Worm (Caenorhabditis elegans) whole organism, L4 larva: Measurements from ENCODE around the gene Y54G2A.72.
A peak's percentile ranks its signal among the peaks of the same experiment; 100 is the strongest.
"Not testable (repeated sequence)": the region's sequence is repeated elsewhere in the genome, so short reads cannot be mapped to it uniquely, and the experiment has no call there.

Experiments
- F10B5.3 ChIP-seq: sonication (generic microtip); optimal IDR thresholded peaks from 2 replicates; lab custom pipeline; 2016; ENCODE audit warnings: mild to moderate bottlenecking, missing genetic modification characterization, missing compliant biosample characterization
- T20F7.1 ChIP-seq: fragments of 200-800 bp; sonication (Bioruptor generic); optimal IDR thresholded peaks from 2 replicates; lab custom pipeline; 2018; ENCODE audit warnings: mild to moderate bottlenecking, missing genetic modification characterization, missing compliant biosample characterization
- Y105C5A.15 ChIP-seq: fragments of 200-800 bp; sonication (Bioruptor generic); IDR thresholded peaks from 2 replicates; pipeline ENCODE4 v1.3.6; 2022; ENCODE audit warnings: missing genetic modification characterization, missing compliant biosample characterization
- ceh-32 ChIP-seq: sonication (generic microtip); optimal IDR thresholded peaks from 2 replicates; lab custom pipeline; 2016; ENCODE audit warnings: mild to moderate bottlenecking, missing genetic modification characterization, missing compliant biosample characterization; ENCODE audit not compliant: poor library complexity
- ceh-62 ChIP-seq: sonication (generic microtip); optimal IDR thresholded peaks from 2 replicates; lab custom pipeline; 2017; ENCODE audit warnings: missing biosample characterization, missing genetic modification characterization
- ctbp-1 ChIP-seq: fragments of 200-800 bp; sonication (Bioruptor generic); IDR thresholded peaks from 2 replicates; pipeline ENCODE4 v1.3.6; 2022; ENCODE audit warnings: missing genetic modification reagents, missing genetic modification characterization, missing compliant biosample characterization
- daf-12 ChIP-seq: fragments of 150-350 bp; optimal IDR thresholded peaks from 2 replicates; lab custom pipeline; 2014; ENCODE audit warnings: missing biosample characterization, missing genetic modification reagents, missing genetic modification characterization
- daf-16 ChIP-seq, 3 experiments: sonication (generic microtip); optimal IDR thresholded peaks; 2 replicates each; lab custom pipeline; 2016 to 2017; ENCODE audit warnings: missing genetic modification characterization in 3 of 3, missing genetic modification reagents in 3 of 3, mild to moderate bottlenecking in 2 of 3, missing compliant biosample characterization in 2 of 3, missing biosample characterization in 1 of 3, moderate library complexity in 1 of 3
- daf-19 ChIP-seq: fragments of 200-800 bp; sonication (Bioruptor generic); conservative IDR thresholded peaks from 2 replicates; pipeline ENCODE4 v1.3.6; 2022; ENCODE audit warnings: missing genetic modification characterization, missing compliant biosample characterization
- dmd-6 ChIP-seq: fragments of 200-800 bp; sonication (Bioruptor generic); IDR thresholded peaks from 2 replicates; pipeline ENCODE4 v1.3.6; 2022; ENCODE audit warnings: missing genetic modification reagents, missing genetic modification characterization, missing compliant biosample characterization
- hif-1 ChIP-seq, 2 experiments: sonication (generic microtip); optimal IDR thresholded peaks; 2 replicates each; lab custom pipeline; 2016 to 2017; ENCODE audit warnings: missing compliant biosample characterization in 2 of 2, missing genetic modification characterization in 2 of 2, missing genetic modification reagents in 2 of 2, missing genotype in 2 of 2, mild to moderate bottlenecking in 1 of 2
- hmg-1.1 ChIP-seq: fragments of 200-800 bp; sonication (Bioruptor generic); IDR thresholded peaks from 2 replicates; pipeline ENCODE4 v1.3.6; 2022; ENCODE audit warnings: missing genetic modification reagents, missing genetic modification characterization, missing compliant biosample characterization
- lin-13 ChIP-seq: fragments of 150-350 bp; optimal IDR thresholded peaks from 2 replicates; lab custom pipeline; 2014; ENCODE audit warnings: missing biosample characterization, missing genetic modification reagents, missing genetic modification characterization
- lin-38 ChIP-seq: fragments of 200-800 bp; sonication (Bioruptor generic); IDR thresholded peaks from 2 replicates; pipeline ENCODE4 v1.3.6; 2022; ENCODE audit warnings: missing genetic modification reagents, missing genetic modification characterization, missing compliant biosample characterization
- madf-5 ChIP-seq, 2 experiments: fragments of 200-800 bp; sonication (Bioruptor generic); IDR thresholded peaks; 2 replicates each; pipeline ENCODE4 v1.3.6; 2022; ENCODE audit warnings: missing compliant biosample characterization in 2 of 2, missing genetic modification characterization in 2 of 2
- mdt-29 ChIP-seq: fragments of 200-800 bp; sonication (Bioruptor generic); IDR thresholded peaks from 2 replicates; pipeline ENCODE4 v1.3.6; 2022; ENCODE audit warnings: missing genetic modification reagents, missing genetic modification characterization, missing compliant biosample characterization
- mep-1 ChIP-seq: fragments of 150-350 bp; sonication (generic microtip); optimal IDR thresholded peaks from 3 replicates; lab custom pipeline; 2014; ENCODE audit warnings: missing biosample characterization, missing genetic modification characterization
- mxl-3 ChIP-seq: fragments of 200-800 bp; sonication (Bioruptor generic); optimal IDR thresholded peaks from 2 replicates; lab custom pipeline; 2018; ENCODE audit warnings: mild to moderate bottlenecking, missing genetic modification characterization, missing compliant biosample characterization
- nhr-11 ChIP-seq: fragments of 150-350 bp; optimal IDR thresholded peaks from 2 replicates; lab custom pipeline; 2014; ENCODE audit warnings: missing biosample characterization, missing genetic modification characterization
- nhr-28 ChIP-seq: fragments of 150-350 bp; optimal IDR thresholded peaks from 2 replicates; lab custom pipeline; 2014; ENCODE audit warnings: missing biosample characterization, missing genetic modification characterization
- nhr-41 ChIP-seq: fragments of 200-800 bp; sonication (Bioruptor generic); IDR thresholded peaks from 2 replicates; pipeline ENCODE4 v1.3.6; 2022; ENCODE audit warnings: missing genetic modification reagents, missing genetic modification characterization, missing compliant biosample characterization
- nhr-42 ChIP-seq: fragments of 200-800 bp; sonication (Bioruptor generic); IDR thresholded peaks from 2 replicates; pipeline ENCODE4 v1.3.6; 2022; ENCODE audit warnings: missing genetic modification characterization, missing compliant biosample characterization
- nhr-6 ChIP-seq: fragments of 150-350 bp; optimal IDR thresholded peaks from 2 replicates; lab custom pipeline; 2014; ENCODE audit warnings: missing biosample characterization, missing genetic modification characterization
- pha-4 ChIP-seq, 2 experiments: fragments of 150-350 bp in 1 of 2; fragments of 200-800 bp in 1 of 2; sonication (Bioruptor generic) in 1 of 2; IDR thresholded peaks in 1 of 2; optimal IDR thresholded peaks in 1 of 2; 2 replicates each; pipeline versions ENCODE4 v1.3.6 to Lab custom; 2014 to 2022; ENCODE audit warnings: missing genetic modification characterization in 2 of 2, missing genetic modification reagents in 2 of 2, missing biosample characterization in 1 of 2, missing compliant biosample characterization in 1 of 2
- pqm-1 ChIP-seq: sonication (generic microtip); optimal IDR thresholded peaks from 2 replicates; lab custom pipeline; 2017; ENCODE audit warnings: missing biosample characterization, missing genetic modification characterization
- snpc-1.2 ChIP-seq: fragments of 200-800 bp; sonication (Bioruptor generic); IDR thresholded peaks from 2 replicates; pipeline ENCODE4 v1.3.6; 2022; ENCODE audit warnings: missing genetic modification reagents, missing genetic modification characterization, missing compliant biosample characterization
- snpc-4 ChIP-seq: fragments of 150-350 bp; optimal IDR thresholded peaks from 2 replicates; lab custom pipeline; 2014; ENCODE audit warnings: missing biosample characterization, missing genetic modification characterization
- spr-3 ChIP-seq: fragments of 200-800 bp; sonication (Bioruptor generic); optimal IDR thresholded peaks from 2 replicates; lab custom pipeline; 2018; ENCODE audit warnings: mild to moderate bottlenecking, missing genetic modification characterization, missing compliant biosample characterization
- unc-39 ChIP-seq: sonication (generic microtip); optimal IDR thresholded peaks from 2 replicates; lab custom pipeline; 2017; ENCODE audit warnings: missing biosample characterization, missing genetic modification characterization
- unc-62 ChIP-seq, 3 experiments: fragments of 150-350 bp in 1 of 3; sonication (generic microtip); optimal IDR thresholded peaks in 2 of 3; peaks in 1 of 3; 1 replicate in 1 of 3; 2 replicates in 2 of 3; lab custom pipeline; 2014 to 2017; ENCODE audit warnings: missing biosample characterization in 3 of 3, missing genetic modification characterization in 3 of 3, missing genetic modification reagents in 3 of 3, missing genotype in 1 of 3
- zfp-3 ChIP-seq: fragments of 200-800 bp; sonication (Bioruptor generic); conservative IDR thresholded peaks from 2 replicates; pipeline ENCODE4 v1.3.6; 2022; ENCODE audit warnings: missing genetic modification reagents, missing genetic modification characterization, missing compliant biosample characterization
- zip-2 ChIP-seq: fragments of 150-350 bp; optimal IDR thresholded peaks from 2 replicates; lab custom pipeline; 2014; ENCODE audit warnings: missing biosample characterization, missing genetic modification characterization
- ztf-11 ChIP-seq: fragments of 150-350 bp; optimal IDR thresholded peaks from 2 replicates; lab custom pipeline; 2014; ENCODE audit warnings: missing biosample characterization, missing genetic modification characterization

The Y54G2A.72 gene

DNA sequence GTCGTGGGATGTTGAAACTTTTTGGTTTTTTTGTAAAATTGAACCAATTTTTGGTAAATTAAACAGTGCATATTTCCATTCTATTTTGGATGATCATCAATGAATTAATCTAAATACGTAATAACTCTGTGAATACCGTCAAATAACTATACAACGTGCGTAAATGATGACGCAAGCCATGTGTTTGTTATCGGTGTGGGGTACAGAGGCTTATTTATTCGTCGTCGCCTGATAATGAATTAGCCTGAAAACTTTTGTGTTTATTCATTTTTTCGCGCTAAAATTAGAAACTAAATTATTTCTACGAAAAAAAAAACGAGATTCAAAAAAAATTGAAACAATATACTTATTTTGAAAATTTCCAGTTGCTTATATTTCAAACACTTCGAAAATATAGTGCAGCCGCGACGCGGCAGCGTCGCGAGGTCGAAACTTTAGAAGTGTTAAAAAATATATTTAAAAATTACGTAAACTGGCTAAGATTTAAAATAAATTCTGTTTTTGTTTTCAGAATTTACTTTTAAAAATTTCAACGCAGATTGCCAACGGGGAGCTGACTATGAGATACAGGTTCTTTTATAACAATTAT, 29.0 kb upstream of the Y54G2A.72 start:
- TF ChIP-seq spr-3 (GFP tag; lab: Kevin White, UChicago) (no peak), mep-1 (tag; lab: Kevin White, UChicago) (no peak), pqm-1 (peak; percentile 10), mdt-29 (GFP tag; lab: Robert Waterston, UW) (no peak), Y105C5A.15 (GFP tag; lab: Robert Waterston, UW) (no peak), T20F7.1 (GFP tag; lab: Kevin White, UChicago) (no peak), snpc-4 (no peak), unc-39 (tag; lab: Kevin White, UChicago) (no peak), nhr-28 (peak; percentile 23), nhr-6 (tag; lab: Kevin White, UChicago) (no peak), daf-12 (tag; lab: Kevin White, UChicago) (no peak), daf-16 (GFP tag; optimal IDR thresholded peaks at IDR 0.05; lab: Kevin White, UChicago) (no peak), daf-16 (tag; optimal IDR thresholded peaks at IDR 0.05; lab: Kevin White, UChicago) (peak; percentile 67), ceh-32 (tag; lab: Kevin White, UChicago) (no peak), dmd-6 (GFP tag; lab: Robert Waterston, UW) (no peak), zip-2 (tag; lab: Kevin White, UChicago) (no peak), mxl-3 (peak; percentile 31), unc-62 (GFP tag; optimal IDR thresholded peaks at IDR 0.05 in 1 of 2; lab: Kevin White, UChicago) (peak in 1 of 2 experiments; percentile 90), unc-62 (tag; optimal IDR thresholded peaks at IDR 0.05; lab: Kevin White, UChicago) (no peak), nhr-42 (GFP tag; lab: Robert Waterston, UW) (no peak)

DNA sequence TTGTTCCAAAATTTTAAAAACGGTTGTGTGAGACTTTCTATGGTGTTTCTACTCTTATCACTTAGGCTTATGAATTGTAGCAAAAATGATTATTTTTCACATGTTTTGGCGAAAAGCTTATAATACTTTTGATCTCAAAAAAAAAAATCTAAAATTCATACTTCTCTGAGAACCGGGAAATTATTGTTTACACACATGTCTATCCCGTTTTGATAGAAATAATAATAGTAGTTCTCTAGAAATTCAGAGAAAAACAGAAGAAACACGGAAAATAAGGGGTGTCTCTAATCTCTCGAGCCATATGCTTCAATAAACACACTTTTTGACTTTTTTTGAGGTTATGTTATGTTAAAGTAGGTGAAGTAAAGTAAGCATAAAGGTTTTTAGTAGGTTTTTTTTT, 27.3 kb upstream of the Y54G2A.72 start:
- TF ChIP-seq ceh-62 (tag; lab: Kevin White, UChicago), result no peak
- TF ChIP-seq zfp-3 (GFP tag; lab: Robert Waterston, UW), result no peak
- peak in 1 of 2 experiments; percentile 95 for TF ChIP-seq unc-62 (GFP tag; optimal IDR thresholded peaks at IDR 0.05 in 1 of 2; lab: Kevin White, UChicago)
- no peak for TF ChIP-seq unc-62 (tag; optimal IDR thresholded peaks at IDR 0.05; lab: Kevin White, UChicago)
- TF ChIP-seq, all 104 proteins: peak for 1

DNA sequence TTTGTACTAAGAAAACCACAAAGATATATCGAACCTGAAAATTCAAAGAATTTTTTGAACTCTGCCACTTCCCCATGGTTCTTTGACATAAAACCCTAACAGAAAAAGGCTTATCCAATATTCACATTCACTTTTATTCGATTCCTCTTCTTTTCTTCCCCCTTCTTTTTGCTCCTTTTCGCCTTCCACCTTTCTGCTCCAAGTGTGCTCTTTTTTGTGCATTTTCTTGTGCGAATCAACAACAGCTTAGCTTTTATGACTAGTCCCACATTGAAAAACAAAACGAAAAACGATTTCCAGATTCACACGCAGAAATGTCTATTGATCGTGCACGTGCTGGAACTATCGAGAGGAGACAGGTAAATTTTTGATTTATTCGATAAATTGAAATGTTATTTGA, 26.4 kb upstream of the Y54G2A.72 start, which contains the start of gene Y54G2A.41:
TSS of gene Y54G2A.41 (plus strand) at position 301 of the 400 bp plus-strand sequence.
- TF ChIP-seq daf-19 (GFP tag; lab: Robert Waterston, UW) (no peak), mep-1 (tag; lab: Kevin White, UChicago) (no peak)
- TF ChIP-seq, all 104 proteins: peak for 0

DNA sequence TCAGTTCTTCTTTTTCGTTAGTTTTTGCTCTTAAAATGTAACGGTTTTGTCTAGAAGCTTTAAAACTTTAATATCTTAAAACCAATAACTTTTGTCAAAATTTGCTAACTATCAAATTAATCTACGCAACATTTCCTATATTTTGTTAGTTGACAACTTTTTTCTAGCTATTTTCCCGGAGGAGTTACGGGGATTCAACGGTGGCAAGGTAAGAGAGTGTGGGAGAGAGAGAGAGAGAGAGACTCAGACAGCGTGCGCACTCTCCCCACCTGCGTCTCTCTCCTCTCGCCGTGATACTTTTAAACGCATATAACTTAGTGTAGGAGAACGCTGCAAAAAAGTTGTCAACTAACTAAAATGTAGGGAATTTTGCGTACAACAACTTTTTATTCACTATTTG, 24.4 kb upstream of the Y54G2A.72 start:
- TF ChIP-seq nhr-41 (GFP tag; lab: Robert Waterston, UW) (no peak), nhr-6 (tag; lab: Kevin White, UChicago) (no peak), ztf-11 (tag; lab: Kevin White, UChicago) (no peak), nhr-11 (tag; lab: Kevin White, UChicago) (no peak), lin-13 (GFP tag; lab: Kevin White, UChicago) (no peak), hif-1 (tag; optimal IDR thresholded peaks at IDR 0.05; lab: Kevin White, UChicago) (no peak), hmg-1.1 (no peak), F10B5.3 (no peak), mxl-3 (no peak)

DNA sequence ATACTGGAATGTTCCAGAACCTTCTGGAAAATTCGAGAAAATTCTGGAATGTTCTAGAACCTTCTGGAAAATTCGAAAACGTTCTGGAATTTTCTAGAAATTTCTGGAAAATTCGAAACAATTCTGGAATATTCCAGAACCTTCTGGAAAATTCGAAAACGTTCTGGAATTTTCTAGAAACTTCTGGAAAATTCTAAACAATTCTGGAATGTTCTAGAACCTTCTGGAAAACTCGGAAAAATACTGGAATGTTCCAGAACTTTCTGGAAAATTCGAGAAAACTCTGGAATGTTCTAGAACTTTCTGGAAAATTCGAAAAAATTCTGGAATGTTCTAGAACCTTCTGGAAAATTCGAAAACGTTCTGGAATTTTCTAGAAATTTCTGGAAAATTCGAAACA, 22.5 kb upstream of the Y54G2A.72 start:
- peak; percentile 64 for TF ChIP-seq ctbp-1 (GFP tag; lab: Robert Waterston, UW)
- TF ChIP-seq snpc-1.2 (GFP tag; lab: Robert Waterston, UW), result 0 out of 2 replicates have a peak, but pooled peaks have one; percentile 51
- peak; percentile 79; the same call in 1 of the 2 replicates for TF ChIP-seq Y105C5A.15 (GFP tag; lab: Robert Waterston, UW)
- peak; percentile 43; the same call in 1 of the 2 replicates for TF ChIP-seq lin-38
- TF ChIP-seq pha-4 (GFP tag; IDR thresholded peaks at IDR 0.05; lab: Robert Waterston, UW), result peak; percentile 65
- TF ChIP-seq pha-4 (tag; optimal IDR thresholded peaks at IDR 0.05; lab: Kevin White, UChicago), result not testable (repeated sequence)
- TF ChIP-seq madf-5 (GFP tag; IDR thresholded peaks at IDR 0.05; lab: Robert Waterston, UW), result peak in 1 of 2 experiments; percentile 46; a peak in 1 of 4 replicates
- peak; percentile 91 for TF ChIP-seq mdt-29 (GFP tag; lab: Robert Waterston, UW)
